Worm (Caenorhabditis elegans) whole organism, L4/young adult: ENCODE data around the gene frpr-11.

ENCODE experiments used
- W03F9.2 ChIP-seq: fragments of 150-350 bp; optimal IDR thresholded peaks from 2 replicates; lab custom pipeline; 2014; ENCODE audit warnings: missing biosample characterization, missing genetic modification characterization
- him-1 ChIP-seq: sonication (generic microtip); optimal IDR thresholded peaks from 2 replicates; lab custom pipeline; 2016; ENCODE audit warnings: missing genotype, missing genetic modification reagents, missing genetic modification characterization, missing compliant biosample characterization

ce11 chrV:8938445-8938844, 31.4 kb downstream of the frpr-11 start:
- TF ChIP-seq him-1 (tag; lab: Kevin White, UChicago) (no peak), W03F9.2 (no peak)
